Fruit fly (Drosophila melanogaster) whole organism, embryonic: ENCODE results near the gene Rab9E.
"Not testable (repeated sequence)": the region's sequence is repeated elsewhere in the genome, so short reads cannot be mapped to it uniquely, and the experiment has no call there.

Experiments used
- B-H2 ChIP-seq: fragments of 200-800 bp; sonication (Bioruptor generic); optimal IDR thresholded peaks from 2 replicates; lab custom pipeline; 2018; ENCODE audit warnings: missing biosample characterization, mild to moderate bottlenecking, missing genetic modification characterization
- Blimp-1 ChIP-seq: fragments of 200-800 bp; sonication (Bioruptor generic); optimal IDR thresholded peaks from 3 replicates; lab custom pipeline; 2018; ENCODE audit warnings: missing biosample characterization, missing genetic modification characterization, mild to moderate bottlenecking, moderate library complexity, missing genetic modification reagents
- CG10147 ChIP-seq: fragments of 200-800 bp; sonication (Bioruptor generic); optimal IDR thresholded peaks from 2 replicates; lab custom pipeline; 2019; ENCODE audit warnings: missing biosample characterization, mild to moderate bottlenecking, missing genetic modification characterization, moderate library complexity
- CG10274 ChIP-seq: fragments of 200-800 bp; sonication (Bioruptor generic); optimal IDR thresholded peaks from 3 replicates; lab custom pipeline; 2017; ENCODE audit warnings: missing biosample characterization, mild to moderate bottlenecking, missing genetic modification characterization
- CG10366 ChIP-seq: fragments of 200-800 bp; sonication (Bioruptor generic); IDR thresholded peaks from 2 replicates; pipeline ENCODE4 v1.3.6; 2022; ENCODE audit warnings: missing biosample characterization, missing genetic modification characterization
- CG10654 ChIP-seq: fragments of 200-800 bp; sonication (Bioruptor generic); optimal IDR thresholded peaks from 2 replicates; lab custom pipeline; 2016; ENCODE audit warnings: missing biosample characterization, missing genetic modification characterization
- CG11695 ChIP-seq: fragments of 200-800 bp; sonication (Bioruptor generic); IDR thresholded peaks from 3 replicates; pipeline ENCODE4 v1.3.6; 2022; ENCODE audit warnings: missing biosample characterization, missing genetic modification characterization
- CG12155 ChIP-seq: fragments of 200-800 bp; sonication (Bioruptor generic); optimal IDR thresholded peaks from 3 replicates; lab custom pipeline; 2016; ENCODE audit warnings: missing biosample characterization, missing genetic modification characterization
- CG12744 ChIP-seq: fragments of 200-800 bp; sonication (Bioruptor generic); optimal IDR thresholded peaks from 2 replicates; lab custom pipeline; 2016; ENCODE audit warnings: missing biosample characterization, missing genetic modification characterization
- CG14860 ChIP-seq: fragments of 200-800 bp; sonication (Bioruptor generic); IDR thresholded peaks from 3 replicates; pipeline ENCODE4 v1.3.6; 2022; ENCODE audit warnings: missing biosample characterization, missing genetic modification characterization; ENCODE audit not compliant: partially characterized antibody
- CG15514 ChIP-seq: fragments of 200-800 bp; sonication (Bioruptor generic); optimal IDR thresholded peaks from 3 replicates; lab custom pipeline; 2017; ENCODE audit warnings: missing biosample characterization, missing genetic modification characterization, mild to moderate bottlenecking, moderate library complexity, missing genetic modification reagents
- CG15696 ChIP-seq: fragments of 200-800 bp; sonication (Bioruptor generic); optimal IDR thresholded peaks from 2 replicates; lab custom pipeline; 2019; ENCODE audit warnings: missing biosample characterization, mild to moderate bottlenecking, missing genetic modification characterization, moderate library complexity
- CG16779 ChIP-seq: fragments of 200-800 bp; sonication (Bioruptor generic); IDR thresholded peaks from 2 replicates; pipeline ENCODE4 v1.3.6; 2022; ENCODE audit warnings: missing biosample characterization, missing genetic modification characterization
- CG17328 ChIP-seq: fragments of 200-800 bp; sonication (Bioruptor generic); IDR thresholded peaks from 2 replicates; pipeline ENCODE4 v1.3.6; 2022; ENCODE audit warnings: missing biosample characterization, missing genetic modification characterization
- CG18262 ChIP-seq: fragments of 200-800 bp; optimal IDR thresholded peaks from 3 replicates; lab custom pipeline; 2019; ENCODE audit warnings: missing biosample characterization, mild to moderate bottlenecking, missing genetic modification characterization, moderate library complexity
- CG2120 ChIP-seq: fragments of 200-800 bp; sonication (Bioruptor generic); optimal IDR thresholded peaks from 3 replicates; lab custom pipeline; 2016; ENCODE audit warnings: missing biosample characterization, missing genetic modification characterization
- CG3726 ChIP-seq: fragments of 200-800 bp; sonication (Bioruptor generic); IDR thresholded peaks from 3 replicates; pipeline ENCODE4, ENCODE4 v1.3.6; 2022; ENCODE audit warnings: missing biosample characterization, missing genetic modification characterization
- CG42726 ChIP-seq: fragments of 200-800 bp; sonication (Bioruptor generic); IDR thresholded peaks from 2 replicates; pipeline ENCODE4 v1.3.6; 2022; ENCODE audit warnings: missing biosample characterization, missing genetic modification characterization; ENCODE audit not compliant: partially characterized antibody
- CG4360 ChIP-seq: fragments of 200-800 bp; sonication (Bioruptor generic); IDR thresholded peaks from 2 replicates; pipeline ENCODE4 v1.3.6; 2022; ENCODE audit warnings: missing biosample characterization, missing genetic modification characterization
- CG4854 ChIP-seq: fragments of 200-800 bp; sonication (Bioruptor generic); optimal IDR thresholded peaks from 2 replicates; lab custom pipeline; 2016; ENCODE audit warnings: missing biosample characterization, missing genetic modification characterization, inconsistent platforms
- CG6272 ChIP-seq: fragments of 200-800 bp; sonication (Bioruptor generic); IDR thresholded peaks from 2 replicates; pipeline ENCODE4 v1.3.6; 2022; ENCODE audit warnings: missing biosample characterization, missing genetic modification characterization
- CG6765 ChIP-seq: fragments of 200-800 bp; sonication (Bioruptor generic); optimal IDR thresholded peaks from 3 replicates; lab custom pipeline; 2017; ENCODE audit warnings: missing biosample characterization, mild to moderate bottlenecking, missing genetic modification characterization
- CG6791 ChIP-seq: fragments of 200-800 bp; sonication (Bioruptor generic); IDR thresholded peaks from 3 replicates; pipeline ENCODE4 v1.3.6; 2022; ENCODE audit warnings: missing biosample characterization, missing genetic modification characterization; ENCODE audit not compliant: partially characterized antibody
- CG7271 ChIP-seq: fragments of 200-800 bp; sonication (Bioruptor generic); optimal IDR thresholded peaks from 2 replicates; lab custom pipeline; 2018; ENCODE audit warnings: missing biosample characterization, mild to moderate bottlenecking, missing genetic modification characterization, moderate library complexity
- CG9876 ChIP-seq: fragments of 200-800 bp; sonication (Bioruptor generic); optimal IDR thresholded peaks from 2 replicates; lab custom pipeline; 2016; ENCODE audit warnings: missing biosample characterization, missing genetic modification characterization
- Doc2 ChIP-seq: fragments of 200-800 bp; sonication (Bioruptor generic); IDR thresholded peaks from 2 replicates; pipeline ENCODE4 v1.3.6; 2022; ENCODE audit warnings: missing biosample characterization, missing genetic modification characterization
- Dref ChIP-seq: fragments of 200-800 bp; sonication (Bioruptor generic); IDR thresholded peaks from 2 replicates; pipeline ENCODE4 v1.3.6; 2022; ENCODE audit warnings: missing biosample characterization, missing genetic modification characterization
- HHEX ChIP-seq: fragments of 200-800 bp; sonication (Bioruptor generic); optimal IDR thresholded peaks from 3 replicates; lab custom pipeline; 2017; ENCODE audit warnings: missing biosample characterization, mild to moderate bottlenecking, missing genetic modification characterization, missing genetic modification reagents
- NFAT ChIP-seq: fragments of 200-800 bp; sonication (Bioruptor generic); IDR thresholded peaks from 2 replicates; pipeline ENCODE4 v1.3.6; 2022; ENCODE audit warnings: missing biosample characterization, missing genetic modification characterization
- NK7.1 ChIP-seq: fragments of 200-800 bp; sonication (Bioruptor generic); optimal IDR thresholded peaks from 3 replicates; lab custom pipeline; 2016; ENCODE audit warnings: missing biosample characterization, missing genetic modification characterization
- Taf1 ChIP-seq: fragments of 200-800 bp; sonication (Bioruptor generic); IDR thresholded peaks from 2 replicates; pipeline ENCODE4 v1.3.6; 2022; ENCODE audit warnings: missing biosample characterization, missing genetic modification characterization
- Tbp ChIP-seq: fragments of >200 bp; optimal IDR thresholded peaks from 2 replicates; lab custom pipeline; 2018; ENCODE audit warnings: missing biosample characterization, missing genetic modification characterization
- Xrp1 ChIP-seq: fragments of 200-800 bp; sonication (Bioruptor generic); IDR thresholded peaks from 2 replicates; pipeline ENCODE4 v1.3.6; 2022; ENCODE audit warnings: missing biosample characterization, missing genetic modification characterization
- btn ChIP-seq: fragments of 200-800 bp; sonication (Bioruptor generic); optimal IDR thresholded peaks from 2 replicates; lab custom pipeline; 2016; ENCODE audit warnings: missing biosample characterization, missing genetic modification characterization
- dimm ChIP-seq: fragments of 200-800 bp; sonication (Bioruptor generic); IDR thresholded peaks from 2 replicates; pipeline ENCODE4 v1.3.6; 2022; ENCODE audit warnings: missing biosample characterization, missing genetic modification characterization
- esg ChIP-seq: fragments of 200-800 bp; sonication (Bioruptor generic); conservative IDR thresholded peaks from 2 replicates; pipeline ENCODE4 v1.3.6; 2022; ENCODE audit warnings: missing biosample characterization, missing genetic modification characterization
- grau ChIP-seq: fragments of 200-800 bp; optimal IDR thresholded peaks from 3 replicates; lab custom pipeline; 2019; ENCODE audit warnings: missing biosample characterization, mild to moderate bottlenecking, missing genetic modification characterization, moderate library complexity
- ind ChIP-seq: fragments of 200-800 bp; sonication (Bioruptor generic); optimal IDR thresholded peaks from 3 replicates; lab custom pipeline; 2016; ENCODE audit warnings: missing biosample characterization, missing genetic modification characterization
- jigr1 ChIP-seq: fragments of 200-800 bp; sonication (Bioruptor generic); IDR thresholded peaks from 3 replicates; pipeline ENCODE4 v1.3.6; 2022; ENCODE audit warnings: missing biosample characterization, missing genetic modification characterization
- nerfin-1 ChIP-seq: fragments of 200-800 bp; sonication (Bioruptor generic); optimal IDR thresholded peaks from 3 replicates; lab custom pipeline; 2019; ENCODE audit warnings: missing biosample characterization, mild to moderate bottlenecking, missing genetic modification characterization, moderate library complexity
- pfk ChIP-seq: fragments of 200-800 bp; sonication (Bioruptor generic); optimal IDR thresholded peaks from 2 replicates; lab custom pipeline; 2018; ENCODE audit warnings: missing biosample characterization, mild to moderate bottlenecking, missing genetic modification characterization, moderate library complexity
- sc ChIP-seq, 3 experiments: fragments of >200 bp in 2 of 3; fragments of 200-800 bp in 1 of 3; sonication (Bioruptor generic) in 1 of 3; optimal IDR thresholded peaks; 2 replicates in 2 of 3; 3 replicates in 1 of 3; lab custom pipeline; 2017; ENCODE audit warnings: mild to moderate bottlenecking in 1 of 3, missing biosample characterization in 1 of 3, missing genetic modification characterization in 1 of 3, missing genetic modification reagents in 1 of 3
- sisA ChIP-seq: fragments of 200-800 bp; sonication (Bioruptor generic); IDR thresholded peaks from 2 replicates; pipeline ENCODE4 v1.3.6; 2022; ENCODE audit warnings: missing biosample characterization, missing genetic modification characterization
- tx ChIP-seq: fragments of 200-800 bp; sonication (Bioruptor generic); optimal IDR thresholded peaks from 2 replicates; lab custom pipeline; 2016; ENCODE audit warnings: missing biosample characterization, missing genetic modification characterization
- vfl ChIP-seq: fragments of 200-800 bp; sonication (Bioruptor generic); optimal IDR thresholded peaks from 2 replicates; lab custom pipeline; 2016; ENCODE audit warnings: missing biosample characterization, missing genetic modification characterization
- zen2 ChIP-seq: fragments of 200-800 bp; sonication (Bioruptor generic); IDR thresholded peaks from 3 replicates; pipeline ENCODE4 v1.3.6; 2022; ENCODE audit warnings: missing biosample characterization, missing genetic modification characterization; ENCODE audit not compliant: partially characterized antibody

Rab9E gene

DNA sequence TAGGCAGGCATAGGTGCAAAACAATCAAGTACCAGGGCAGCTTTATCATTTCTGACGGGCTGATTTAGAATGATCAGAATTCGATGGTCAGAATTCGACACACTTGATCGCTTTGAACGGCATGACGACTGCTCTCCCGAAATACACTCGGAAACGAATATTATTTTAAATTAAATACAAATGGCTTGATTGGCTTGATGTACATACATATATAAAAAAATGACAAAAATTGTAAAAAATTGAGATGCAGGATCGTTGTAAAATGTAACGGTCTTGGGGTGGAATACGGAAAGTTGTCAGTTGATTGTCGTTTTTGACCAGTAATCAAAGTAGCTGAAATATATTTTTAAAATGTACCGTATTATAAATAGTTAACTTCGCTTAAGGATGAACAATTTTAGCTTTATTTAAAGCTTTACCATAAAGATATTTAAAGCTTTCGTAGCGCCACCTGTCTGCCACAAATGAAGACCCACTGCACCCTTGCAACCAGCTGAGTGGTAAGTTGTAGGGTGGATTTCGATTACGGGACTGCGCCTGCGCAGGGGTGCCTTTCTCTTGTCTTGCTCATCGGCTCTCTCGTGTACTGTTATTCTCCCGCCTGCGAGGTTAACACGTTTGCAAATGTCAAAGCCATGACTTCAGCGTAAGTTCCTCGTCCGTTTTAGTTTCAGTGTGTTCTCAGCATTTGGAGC is 34.4 kb downstream of the Rab9E start, which contains the start of the genes CG9806 and X11Lbeta (continued):
- TF ChIP-seq pfk (GFP tag; lab: Kevin White, UChicago), result no peak
- no peak for TF ChIP-seq NFAT
- TF ChIP-seq CG14860 (GFP tag; lab: Robert Waterston, UW), result no peak
- no peak for TF ChIP-seq Xrp1 (GFP tag; lab: Robert Waterston, UW)
- TF ChIP-seq CG7271 (tag; lab: Kevin White, UChicago), result no peak
- TF ChIP-seq sisA (GFP tag; lab: Robert Waterston, UW), result no peak
- TF ChIP-seq sc (optimal IDR thresholded peaks at IDR 0.05; lab: Kevin White, UChicago), result no peak
- TF ChIP-seq sc (GFP tag; optimal IDR thresholded peaks at IDR 0.05; lab: Kevin White, UChicago), result no peak
- TF ChIP-seq tx (GFP tag; lab: Kevin White, UChicago), result no peak
- TF ChIP-seq CG15514, result no peak
- TF ChIP-seq CG6765 (GFP tag; lab: Kevin White, UChicago), result no peak
- TF ChIP-seq CG10274 (GFP tag; lab: Kevin White, UChicago), result no peak
- TF ChIP-seq Blimp-1 (GFP tag; lab: Kevin White, UChicago), result no peak
- TF ChIP-seq Taf1 (GFP tag; lab: Robert Waterston, UW), result no peak
- TF ChIP-seq Dref (GFP tag; lab: Robert Waterston, UW), result no peak
- TF ChIP-seq CG4854, result no peak
- no peak for TF ChIP-seq HHEX (GFP tag; lab: Kevin White, UChicago)
- no peak for TF ChIP-seq CG42726 (GFP tag; lab: Robert Waterston, UW)
- TF ChIP-seq CG10654 (GFP tag; lab: Kevin White, UChicago), result no peak
- TF ChIP-seq CG17328 (GFP tag; lab: Robert Waterston, UW), result no peak
- TF ChIP-seq CG16779 (GFP tag; lab: Robert Waterston, UW), result no peak
- TF ChIP-seq CG18262 (tag; lab: Kevin White, UChicago), result no peak

DNA sequence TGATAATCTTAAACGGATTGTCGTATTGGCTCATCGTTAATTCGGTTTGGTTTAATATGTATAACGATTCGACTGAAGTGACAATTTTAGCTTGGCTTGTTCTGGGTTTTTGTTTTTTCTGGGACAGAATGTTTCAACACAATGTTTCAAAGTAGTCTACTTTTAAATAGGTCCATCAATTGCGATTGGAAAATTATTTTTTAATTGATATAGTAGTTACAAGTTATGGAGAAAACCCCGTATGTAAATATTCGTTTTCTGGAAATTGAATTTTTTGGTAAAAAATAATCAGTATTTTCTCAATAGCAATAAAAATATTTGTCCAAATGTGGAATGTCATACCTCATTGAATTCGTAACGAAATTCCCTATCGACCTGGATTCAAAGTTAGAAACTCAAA is 38.5 kb downstream of the Rab9E start, which contains the start of gene Rab9Db:
Gene Rab9Db (minus strand): TSS at position 101 of the 400 bp plus-strand sequence.
- TF ChIP-seq NK7.1 (GFP tag; lab: Kevin White, UChicago); ind; Tbp (GFP tag; lab: Kevin White, UChicago): not testable (repeated sequence)

DNA sequence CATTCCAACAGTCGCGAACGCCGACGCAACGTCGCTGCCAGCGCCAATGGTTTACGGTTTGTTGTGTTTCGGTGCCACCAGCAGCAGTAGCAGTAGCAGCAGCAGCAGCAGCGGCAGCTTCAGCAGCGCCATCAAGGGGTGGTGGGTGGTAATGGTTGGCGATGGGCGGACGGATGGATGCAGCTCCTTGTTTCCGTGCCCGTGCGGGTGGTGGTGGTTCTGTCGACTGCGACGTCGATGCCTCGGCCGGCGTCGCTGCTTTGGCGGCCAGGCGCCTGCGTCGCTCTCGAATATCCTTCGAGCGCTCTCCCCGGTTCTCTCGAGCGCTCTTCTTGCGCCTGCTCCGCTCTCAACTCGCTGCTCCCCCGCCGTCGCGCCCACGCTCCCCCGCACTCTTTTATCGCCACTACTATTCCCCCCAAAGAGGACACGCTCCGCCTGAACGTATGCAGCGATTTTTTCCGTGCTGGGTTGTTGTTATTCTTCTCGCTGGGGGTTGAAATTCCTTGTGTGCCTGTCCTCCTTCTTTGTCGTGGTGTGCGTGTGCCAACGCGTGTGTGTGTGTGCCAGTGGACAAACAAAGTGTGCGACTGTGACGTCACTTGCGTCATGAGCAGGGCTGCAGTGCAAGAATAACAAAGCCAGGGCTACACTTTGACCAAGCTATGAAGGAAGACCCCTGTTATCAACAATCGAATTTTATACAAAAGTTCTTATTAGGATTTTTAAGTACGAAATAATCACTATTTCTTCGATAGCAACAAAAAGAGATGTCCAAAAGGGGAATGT is 40.2 kb downstream of the Rab9E start:
- TF ChIP-seq zen2 (GFP tag; lab: Robert Waterston, UW), result no peak
- TF ChIP-seq CG10366, result no peak
- TF ChIP-seq CG15696, result no peak
- TF ChIP-seq CG12744 (GFP tag; lab: Kevin White, UChicago), result no peak
- no peak for TF ChIP-seq grau (tag; lab: Kevin White, UChicago)
- TF ChIP-seq CG12155, result peak; percentile 61
- TF ChIP-seq CG4360, result no peak
- no peak for TF ChIP-seq Doc2 (GFP tag; lab: Robert Waterston, UW)
- no peak for TF ChIP-seq btn
- no peak for TF ChIP-seq CG2120 (GFP tag; lab: Kevin White, UChicago)
- peak; percentile 9 for TF ChIP-seq nerfin-1 (tag; lab: Kevin White, UChicago)
- peak; percentile 31 for TF ChIP-seq B-H2 (GFP tag; lab: Kevin White, UChicago)
- no peak for TF ChIP-seq vfl
- TF ChIP-seq CG11695 (GFP tag; lab: Robert Waterston, UW), result no peak
- no peak for TF ChIP-seq jigr1
- TF ChIP-seq CG3726 (GFP tag; lab: Robert Waterston, UW), result no peak
- no peak for TF ChIP-seq CG10147 (GFP tag; lab: Kevin White, UChicago)
- TF ChIP-seq dimm (GFP tag; lab: Robert Waterston, UW), result no peak
- TF ChIP-seq CG6272, result no peak
- no peak for TF ChIP-seq CG9876 (GFP tag; lab: Kevin White, UChicago)
- no peak for TF ChIP-seq CG6791
- no peak for TF ChIP-seq esg (GFP tag; lab: Robert Waterston, UW)
